Fruit fly (Drosophila melanogaster): ENCODE results near the gene CG2100.

DNA sequence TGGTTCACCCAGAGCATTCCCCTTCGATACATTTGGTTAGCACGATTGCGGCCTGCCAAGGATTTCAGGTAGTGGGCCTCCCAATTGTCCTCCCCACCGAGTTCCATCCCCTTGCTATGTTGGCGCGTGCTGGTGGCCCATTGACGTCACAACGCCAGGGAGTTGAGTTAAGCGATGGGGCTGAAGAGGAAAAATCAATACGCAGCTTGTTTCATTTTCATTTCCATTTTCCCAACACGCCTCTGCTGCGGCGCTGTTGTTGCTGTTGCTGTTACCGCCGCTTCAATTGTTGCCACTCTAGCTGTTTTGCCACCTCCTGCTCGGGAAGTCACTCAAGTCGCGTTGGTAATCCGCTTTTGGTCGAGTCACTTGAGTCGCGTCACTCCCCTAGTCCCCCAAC is 45.1 kb downstream of the CG2100 start:
- no peak for TF ChIP-seq gce (GFP tag; IDR thresholded peaks at IDR 0.05)
- TF ChIP-seq E2f1 (GFP tag; IDR thresholded peaks at IDR 0.05) = no peak

Data from whole organism, embryonic.